Worm (Caenorhabditis elegans) whole organism, L1 larva: ENCODE results near the gene odd-2.

ENCODE experiments used
- C16A3.4 ChIP-seq: fragments of 150-350 bp; optimal IDR thresholded peaks from 2 replicates; lab custom pipeline; 2014; ENCODE audit warnings: missing biosample characterization, missing genetic modification characterization
- C34B4.2 ChIP-seq: sonication (generic microtip); optimal IDR thresholded peaks from 2 replicates; lab custom pipeline; 2017; ENCODE audit warnings: mild to moderate bottlenecking, missing genetic modification characterization, missing compliant biosample characterization
- aly-2 ChIP-seq: fragments of 150-350 bp; optimal IDR thresholded peaks from 2 replicates; lab custom pipeline; 2014; ENCODE audit warnings: missing biosample characterization, missing genetic modification characterization
- ceh-82 ChIP-seq, 3 experiments: fragments of 150-350 bp in 1 of 3; sonication (generic microtip) in 2 of 3; optimal IDR thresholded peaks; 2 replicates each; lab custom pipeline; 2014 to 2017; ENCODE audit warnings: missing biosample characterization in 3 of 3, missing genetic modification characterization in 3 of 3
- ceh-88 ChIP-seq: fragments of 200-800 bp; sonication (Bioruptor generic); IDR thresholded peaks from 2 replicates; pipeline ENCODE4 v1.3.6; 2022; ENCODE audit warnings: missing genetic modification characterization, missing compliant biosample characterization
- efl-1 ChIP-seq, 4 experiments: fragments of 150-350 bp; optimal IDR thresholded peaks in 3 of 4; peaks in 1 of 4; 1 replicate in 1 of 4; 2 replicates in 3 of 4; lab custom pipeline; 2014; ENCODE audit warnings: missing biosample characterization in 2 of 4, missing genetic modification characterization in 2 of 4, missing genetic modification reagents in 2 of 4
- efl-3 ChIP-seq: fragments of 200-800 bp; sonication (Bioruptor generic); optimal IDR thresholded peaks from 2 replicates; lab custom pipeline; 2018; ENCODE audit warnings: mild to moderate bottlenecking, missing genetic modification characterization, missing compliant biosample characterization
- egl-13 ChIP-seq: sonication (generic microtip); optimal IDR thresholded peaks from 2 replicates; lab custom pipeline; 2016; ENCODE audit warnings: missing genotype, missing genetic modification reagents, missing genetic modification characterization, missing compliant biosample characterization
- egl-27 ChIP-seq, 2 experiments: fragments of 150-350 bp in 1 of 2; sonication (generic microtip); optimal IDR thresholded peaks; 3 replicates each; lab custom pipeline; 2017 to 2018; ENCODE audit warnings: missing biosample characterization in 2 of 2, missing genetic modification characterization in 2 of 2, missing genetic modification reagents in 2 of 2
- elt-2 ChIP-seq: sonication (generic microtip); optimal IDR thresholded peaks from 2 replicates; lab custom pipeline; 2016; ENCODE audit warnings: missing genetic modification characterization, mild to moderate bottlenecking, inconsistent platforms, missing compliant biosample characterization, missing genetic modification reagents
- elt-3 ChIP-seq, 6 experiments: fragments of 150-350 bp in 1 of 6; sonication (generic microtip); optimal IDR thresholded peaks; 2 replicates each; lab custom pipeline; 2017 to 2018; ENCODE audit warnings: missing biosample characterization in 6 of 6, missing genetic modification characterization in 6 of 6, inconsistent platforms in 1 of 6
- ets-5 ChIP-seq: fragments of 200-800 bp; sonication (Bioruptor generic); IDR thresholded peaks from 2 replicates; pipeline ENCODE4 v1.3.6; 2022; ENCODE audit warnings: missing genetic modification characterization, missing compliant biosample characterization
- fkh-8 ChIP-seq: sonication (generic microtip); optimal IDR thresholded peaks from 2 replicates; lab custom pipeline; 2016; ENCODE audit warnings: mild to moderate bottlenecking, missing genetic modification characterization, missing compliant biosample characterization
- fos-1 ChIP-seq: fragments of 150-350 bp; optimal IDR thresholded peaks from 2 replicates; lab custom pipeline; 2014; ENCODE audit warnings: missing biosample characterization, missing genetic modification characterization
- grh-1 ChIP-seq: fragments of 200-800 bp; sonication (Bioruptor generic); IDR thresholded peaks from 2 replicates; pipeline ENCODE4 v1.3.6; 2022; ENCODE audit warnings: missing genetic modification reagents, missing genetic modification characterization, missing compliant biosample characterization
- hlh-17 ChIP-seq: fragments of 200-800 bp; sonication (Bioruptor generic); optimal IDR thresholded peaks from 2 replicates; lab custom pipeline; 2018; ENCODE audit warnings: missing genetic modification characterization, mild to moderate bottlenecking, missing compliant biosample characterization, moderate library complexity, borderline replicate concordance
- irx-1 ChIP-seq: sonication (generic microtip); optimal IDR thresholded peaks from 2 replicates; lab custom pipeline; 2016; ENCODE audit warnings: missing genetic modification characterization, missing compliant biosample characterization
- isw-1 ChIP-seq: fragments of 200-800 bp; sonication (Bioruptor generic); IDR thresholded peaks from 2 replicates; pipeline ENCODE4 v1.3.6; 2022; ENCODE audit warnings: missing genetic modification characterization, missing compliant biosample characterization
- jun-1 ChIP-seq: fragments of 150-350 bp; optimal IDR thresholded peaks from 2 replicates; lab custom pipeline; 2014; ENCODE audit warnings: missing biosample characterization, missing genetic modification reagents, missing genetic modification characterization
- lin-13 ChIP-seq: fragments of 150-350 bp; optimal IDR thresholded peaks from 2 replicates; lab custom pipeline; 2014; ENCODE audit warnings: missing biosample characterization, missing genetic modification reagents, missing genetic modification characterization
- lin-39 ChIP-seq: fragments of 150-350 bp; optimal IDR thresholded peaks from 2 replicates; lab custom pipeline; 2014; ENCODE audit warnings: missing biosample characterization, missing genetic modification reagents, missing genetic modification characterization
- mab-9 ChIP-seq: fragments of 200-800 bp; sonication (Bioruptor generic); IDR thresholded peaks from 2 replicates; pipeline ENCODE4 v1.3.6; 2022; ENCODE audit warnings: missing genetic modification reagents, missing genetic modification characterization, missing compliant biosample characterization
- mef-2 ChIP-seq: fragments of 150-350 bp; optimal IDR thresholded peaks from 2 replicates; lab custom pipeline; 2014; ENCODE audit warnings: missing biosample characterization, missing genetic modification characterization
- mep-1 ChIP-seq: fragments of 150-350 bp; optimal IDR thresholded peaks from 2 replicates; lab custom pipeline; 2014; ENCODE audit warnings: missing biosample characterization, missing genetic modification characterization
- nhr-19 ChIP-seq: fragments of 200-800 bp; sonication (Bioruptor generic); conservative IDR thresholded peaks from 2 replicates; pipeline ENCODE4 v1.3.6; 2022; ENCODE audit warnings: missing genetic modification characterization, missing compliant biosample characterization
- nhr-237 ChIP-seq: fragments of 150-350 bp; optimal IDR thresholded peaks from 2 replicates; lab custom pipeline; 2014; ENCODE audit warnings: missing biosample characterization, missing genetic modification characterization
- nhr-71 ChIP-seq: sonication (generic microtip); optimal IDR thresholded peaks from 2 replicates; lab custom pipeline; 2016; ENCODE audit warnings: mild to moderate bottlenecking, missing genetic modification characterization, moderate library complexity, missing compliant biosample characterization
- nhr-76 ChIP-seq: sonication (generic microtip); optimal IDR thresholded peaks from 2 replicates; lab custom pipeline; 2017; ENCODE audit warnings: missing biosample characterization, missing genetic modification characterization
- nhr-77 ChIP-seq: fragments of 150-350 bp; optimal IDR thresholded peaks from 2 replicates; lab custom pipeline; 2014; ENCODE audit warnings: missing biosample characterization, missing genetic modification characterization
- nhr-84 ChIP-seq: sonication (generic microtip); optimal IDR thresholded peaks from 2 replicates; lab custom pipeline; 2017; ENCODE audit warnings: missing biosample characterization, missing genetic modification characterization
- nhr-90 ChIP-seq: sonication (generic microtip); optimal IDR thresholded peaks from 2 replicates; lab custom pipeline; 2016; ENCODE audit warnings: mild to moderate bottlenecking, missing genetic modification characterization, missing compliant biosample characterization; ENCODE audit not compliant: poor library complexity
- pax-3 ChIP-seq: fragments of 200-800 bp; sonication (Bioruptor generic); optimal IDR thresholded peaks from 2 replicates; lab custom pipeline; 2018; ENCODE audit warnings: mild to moderate bottlenecking, missing genetic modification characterization, moderate library complexity, missing compliant biosample characterization
- pqm-1 ChIP-seq: sonication (generic microtip); optimal IDR thresholded peaks from 3 replicates; lab custom pipeline; 2017; ENCODE audit warnings: missing biosample characterization, missing genetic modification characterization
- snu-23 ChIP-seq: sonication (generic microtip); optimal IDR thresholded peaks from 2 replicates; lab custom pipeline; 2016; ENCODE audit warnings: missing genetic modification characterization, missing compliant biosample characterization
- sup-37 ChIP-seq: fragments of 200-800 bp; sonication (Bioruptor generic); optimal IDR thresholded peaks from 2 replicates; lab custom pipeline; 2018; ENCODE audit warnings: mild to moderate bottlenecking, missing genetic modification characterization, missing compliant biosample characterization
- zip-4 ChIP-seq: fragments of 200-800 bp; sonication (Bioruptor generic); optimal IDR thresholded peaks from 2 replicates; lab custom pipeline; 2018; ENCODE audit warnings: mild to moderate bottlenecking, missing genetic modification characterization, moderate library complexity, missing compliant biosample characterization
- ztf-11 ChIP-seq, 2 experiments: sonication (generic microtip); optimal IDR thresholded peaks; 2 replicates each; lab custom pipeline; 2016 to 2017; ENCODE audit warnings: missing genetic modification characterization in 2 of 2, missing biosample characterization in 1 of 2, missing compliant biosample characterization in 1 of 2

The odd-2 gene

DNA sequence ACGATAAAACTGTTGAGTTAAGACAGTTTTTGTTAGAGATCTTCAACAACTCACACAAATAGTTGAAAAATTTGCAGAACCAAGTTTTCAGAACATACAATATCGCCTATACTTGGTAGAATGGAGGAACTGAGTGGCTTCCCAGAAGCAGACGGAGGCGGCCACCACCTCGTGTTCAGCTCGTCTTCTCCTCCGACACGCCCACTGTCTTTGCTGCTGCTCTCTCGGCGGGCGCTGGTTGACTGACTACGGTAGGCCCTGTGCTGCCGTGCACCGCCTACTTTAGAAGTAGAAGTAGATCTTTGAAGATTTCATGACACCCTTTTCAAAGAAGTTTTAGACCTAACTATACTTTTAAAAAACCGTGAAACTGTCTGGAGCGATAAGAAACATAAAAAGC is 1.7 kb upstream of the odd-2 start:
- TF ChIP-seq mef-2 (no peak), mep-1 (tag; lab: Kevin White, UChicago) (no peak), lin-13 (GFP tag; lab: Kevin White, UChicago) (no peak), lin-39 (no peak), egl-13 (tag; lab: Kevin White, UChicago) (no peak), snu-23 (GFP tag; lab: Kevin White, UChicago) (no peak), efl-3 (GFP tag; lab: Kevin White, UChicago) (no peak), nhr-19 (GFP tag; lab: Robert Waterston, UW) (no peak), hlh-17 (GFP tag; lab: Kevin White, UChicago) (no peak)
- TF ChIP-seq, all 84 proteins: peak for 0

DNA sequence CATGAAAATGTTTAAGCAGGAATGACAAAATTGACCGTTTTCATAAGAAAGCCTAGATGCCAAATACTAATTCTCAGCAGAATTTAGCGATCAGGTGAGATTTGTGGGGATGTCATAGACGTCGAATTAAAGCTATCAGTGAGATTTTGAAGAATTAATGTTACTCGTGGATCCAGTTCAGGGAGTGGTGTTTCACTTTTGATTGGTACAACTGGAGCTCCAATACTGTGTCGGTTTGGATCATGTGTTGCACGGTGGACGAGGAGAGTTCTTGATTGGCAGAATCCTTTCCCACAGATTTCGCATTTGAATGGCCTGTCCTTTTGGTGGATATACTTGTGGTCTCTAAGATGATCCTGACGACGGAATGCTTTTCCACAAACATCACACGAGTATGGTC is 765 bp downstream of the odd-2 start:
- TF ChIP-seq nhr-77 (tag; lab: Kevin White, UChicago) (no peak), nhr-71 (no peak), jun-1 (no peak), irx-1 (tag; lab: Kevin White, UChicago) (no peak), ceh-88 (GFP tag; lab: Robert Waterston, UW) (no peak), elt-2 (tag; lab: Kevin White, UChicago) (no peak), ceh-82 (tag; optimal IDR thresholded peaks at IDR 0.05; lab: Kevin White, UChicago) (no peak), isw-1 (no peak)

DNA sequence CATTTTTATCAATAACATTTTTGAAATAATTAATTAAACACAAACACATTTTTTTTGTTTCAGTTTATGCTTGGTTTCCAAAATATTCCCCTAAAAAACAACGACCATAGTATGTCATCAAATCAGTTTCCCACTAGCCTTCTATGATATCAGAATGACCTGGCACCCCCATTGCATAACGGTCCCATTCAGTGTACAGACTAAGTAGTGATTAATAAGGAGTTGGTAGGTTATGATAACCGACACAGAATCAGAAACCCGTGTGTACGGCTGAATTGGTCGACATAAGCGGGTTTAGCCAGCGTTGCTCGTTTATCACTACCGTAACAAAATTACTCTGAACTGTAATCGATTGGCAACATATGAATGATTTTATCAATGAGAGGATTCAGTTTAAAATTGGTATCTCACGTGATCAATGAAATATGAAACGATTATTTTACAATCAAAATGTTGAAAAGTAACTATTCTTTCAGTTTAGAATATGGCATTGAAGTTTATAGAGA is 2.9 kb downstream of the odd-2 start:
- TF ChIP-seq fos-1 (tag; lab: Kevin White, UChicago), result no peak
- peak; percentile 58 for TF ChIP-seq elt-2 (tag; lab: Kevin White, UChicago)
- no peak for TF ChIP-seq pqm-1 (tag; lab: Kevin White, UChicago)
- TF ChIP-seq nhr-90, result no peak
- no peak for TF ChIP-seq efl-1 (optimal IDR thresholded peaks at IDR 0.05; lab: Kevin White, UChicago)
- peak in 1 of 2 experiments; percentile 66 for TF ChIP-seq efl-1 (GFP tag; optimal IDR thresholded peaks at IDR 0.05 in 1 of 2; lab: Kevin White, UChicago)
- TF ChIP-seq C34B4.2, result no peak
- TF ChIP-seq aly-2 (tag; lab: Kevin White, UChicago), result no peak
- TF ChIP-seq nhr-84, result no peak

DNA sequence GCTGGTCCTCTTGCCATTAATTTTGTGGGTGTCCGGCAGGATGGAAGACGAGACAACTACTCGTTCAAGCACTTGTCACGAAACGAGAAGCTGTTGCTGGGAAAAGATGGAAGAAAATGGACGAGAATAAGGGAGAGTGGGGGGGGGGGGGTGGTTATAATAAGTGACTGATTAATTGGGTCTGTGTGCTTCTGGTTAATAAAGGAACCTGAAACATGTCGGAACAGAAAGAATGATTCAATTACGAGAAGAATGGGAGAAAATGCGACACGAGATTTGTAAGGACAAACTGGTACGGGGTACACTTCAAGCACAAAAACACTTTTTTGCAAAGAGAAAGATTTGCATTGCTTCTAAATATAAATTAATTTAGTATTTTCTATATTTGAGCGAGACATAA is 4.9 kb downstream of the odd-2 start:
- no peak for TF ChIP-seq nhr-237
- TF ChIP-seq ceh-82 (tag; optimal IDR thresholded peaks at IDR 0.05; lab: Kevin White, UChicago), result no peak
- TF ChIP-seq elt-2 (tag; lab: Kevin White, UChicago), result no peak
- TF ChIP-seq grh-1 (GFP tag; lab: Robert Waterston, UW), result no peak
- TF ChIP-seq elt-3 (tag; optimal IDR thresholded peaks at IDR 0.05; lab: Kevin White, UChicago), result no peak
- TF ChIP-seq sup-37 (GFP tag; lab: Kevin White, UChicago), result no peak
- TF ChIP-seq mab-9 (GFP tag; lab: Robert Waterston, UW), result no peak
- no peak for TF ChIP-seq ets-5
- TF ChIP-seq pax-3 (tag; lab: Kevin White, UChicago), result no peak
- TF ChIP-seq fkh-8, result no peak
- TF ChIP-seq jun-1, result no peak
- TF ChIP-seq C16A3.4 (tag; lab: Kevin White, UChicago), result no peak
- TF ChIP-seq ztf-11 (tag; optimal IDR thresholded peaks at IDR 0.05; lab: Kevin White, UChicago), result no peak
- no peak for TF ChIP-seq egl-27 (tag; optimal IDR thresholded peaks at IDR 0.05; lab: Kevin White, UChicago)
- TF ChIP-seq zip-4 (GFP tag; lab: Kevin White, UChicago), result no peak
- no peak for TF ChIP-seq nhr-76
